Fruit fly (Drosophila melanogaster): ENCODE results near the gene CG13065.

CG13065 gene

DNA sequence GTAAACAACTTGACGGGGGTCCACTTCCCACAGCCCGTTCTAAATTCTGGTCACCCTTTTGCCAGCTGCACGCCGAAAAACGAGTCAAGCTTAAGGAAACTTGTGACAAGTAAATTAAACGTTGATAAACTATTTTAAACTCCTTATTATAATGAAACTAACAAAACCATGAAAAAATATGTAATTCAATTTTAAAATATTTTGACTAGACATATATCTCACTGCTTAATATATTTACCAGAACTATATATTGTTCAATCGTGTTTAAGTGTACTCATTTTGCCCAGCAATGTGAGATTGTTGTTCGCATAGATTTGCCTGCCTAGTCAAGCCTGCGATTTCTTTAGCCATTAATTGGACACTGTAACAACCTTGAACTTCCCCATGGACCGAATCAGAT lies 17.7 kb upstream of the CG13065 start, which contains the start of gene CG13053:
Gene CG13053 (minus strand): TSS at position 171 of the 400 bp plus-strand sequence.
- TF ChIP-seq sug (tag; optimal IDR thresholded peaks at IDR 0.05) (no peak), sqz (GFP tag; optimal IDR thresholded peaks at IDR 0.05) (no peak), NFAT (GFP tag; IDR thresholded peaks at IDR 0.05) (no peak), bsh (GFP tag; optimal IDR thresholded peaks at IDR 0.05) (peak in 1 of 2 experiments; percentile 55), CG9215 (GFP tag; IDR thresholded peaks at IDR 0.05) (no peak), nom (GFP tag; optimal IDR thresholded peaks at IDR 0.05) (peak; percentile 37), CG8944 (GFP tag; optimal IDR thresholded peaks at IDR 0.05) (no peak), run (tag; optimal IDR thresholded peaks at IDR 0.05) (no peak), CG13287 (GFP tag; IDR thresholded peaks at IDR 0.05; ENCODE audit: partially characterized antibody) (no peak), CG10565 (GFP tag; optimal IDR thresholded peaks at IDR 0.05) (no peak), gcm2 (GFP tag; optimal IDR thresholded peaks at IDR 0.05) (no peak), gt (GFP tag; IDR thresholded peaks at IDR 0.05) (no peak), scrt (GFP tag; optimal IDR thresholded peaks at IDR 0.05) (no peak), CG1233 (GFP tag; optimal IDR thresholded peaks at IDR 0.05) (no peak), CG1603 (tag; optimal IDR thresholded peaks at IDR 0.05) (no peak)

DNA sequence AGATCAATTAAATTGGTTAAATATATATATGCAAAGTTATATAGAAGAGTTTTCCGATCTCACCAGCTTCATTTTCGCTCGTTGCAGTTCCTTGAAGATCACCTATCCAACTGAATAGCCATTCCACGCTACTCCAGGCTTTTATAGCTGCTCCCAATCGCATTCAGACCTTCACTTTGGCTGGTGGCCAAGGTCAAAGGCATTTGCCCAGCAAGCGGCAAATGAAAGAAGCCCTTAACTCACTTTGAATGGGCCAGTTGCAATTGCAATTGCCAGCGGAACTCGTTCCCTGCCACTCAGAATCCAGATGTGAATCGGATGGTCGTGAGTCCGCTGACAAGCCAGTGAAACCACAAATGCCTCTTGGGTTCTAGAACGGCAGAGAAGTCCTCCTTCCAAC lies 15.7 kb upstream of the CG13065 start, which contains the start of gene CG34247:
Gene CG34247 (minus strand): TSS at position 101 of the 400 bp plus-strand sequence.
- TF ChIP-seq bab2 (GFP tag; optimal IDR thresholded peaks at IDR 0.05) (no peak), CG11560 (tag; IDR thresholded peaks at IDR 0.05) (no peak), CG4282 (GFP tag; optimal IDR thresholded peaks at IDR 0.05) (no peak), ara (GFP tag; IDR thresholded peaks at IDR 0.05) (no peak), Eip74EF (GFP tag; optimal IDR thresholded peaks at IDR 0.05) (no peak), CG14860 (GFP tag; IDR thresholded peaks at IDR 0.05; ENCODE audit: partially characterized antibody) (no peak), Six4 (GFP tag; optimal IDR thresholded peaks at IDR 0.05) (no peak), CG11695 (GFP tag; IDR thresholded peaks at IDR 0.05) (no peak), esg (GFP tag; conservative IDR thresholded peaks at IDR 0.05) (no peak), insv (GFP tag; optimal IDR thresholded peaks at IDR 0.05) (no peak), CG16813 (GFP tag; IDR thresholded peaks at IDR 0.05; ENCODE audit: partially characterized antibody) (no peak), ro (GFP tag; IDR thresholded peaks at IDR 0.05) (no peak), stwl (tag; optimal IDR thresholded peaks at IDR 0.05) (no peak), caup (GFP tag; optimal IDR thresholded peaks at IDR 0.05; ENCODE audit: severe bottlenecking) (no peak)

dm6 chr3L:16262440-16262839 lies 14.8 kb upstream of the CG13065 start, which contains the start of gene CG13071:
Gene CG13071, plus strand, starts transcription at chr3L:16262740.
- TF ChIP-seq Elba2 (GFP tag; optimal IDR thresholded peaks at IDR 0.05) (no peak), wek (GFP tag; optimal IDR thresholded peaks at IDR 0.05) (no peak), CG2116 (GFP tag; optimal IDR thresholded peaks at IDR 0.05) (no peak), CG18619 (GFP tag; optimal IDR thresholded peaks at IDR 0.05) (no peak), Dbx (GFP tag; IDR thresholded peaks at IDR 0.05) (no peak), CG42726 (GFP tag; IDR thresholded peaks at IDR 0.05; ENCODE audit: partially characterized antibody) (no peak), ewg (GFP tag; optimal IDR thresholded peaks at IDR 0.05) (no peak), CG12769 (tag; optimal IDR thresholded peaks at IDR 0.05) (no peak), CG6765 (GFP tag; optimal IDR thresholded peaks at IDR 0.05) (no peak), CG10431 (GFP tag; optimal IDR thresholded peaks at IDR 0.05) (no peak), CG5245 (GFP tag; optimal IDR thresholded peaks at IDR 0.05) (no peak), CG2712 (tag; optimal IDR thresholded peaks at IDR 0.05) (no peak), CG2202 (tag; optimal IDR thresholded peaks at IDR 0.05) (no peak), fd96Cb (tag; optimal IDR thresholded peaks at IDR 0.05) (no peak)
